Worm (Caenorhabditis elegans) whole organism, mixed stage, embryonic: ENCODE data around the gene chil-18.

Experiments used
- M03D4.4 ChIP-seq: sonication (generic microtip); optimal IDR thresholded peaks from 2 replicates; lab custom pipeline; 2017; ENCODE audit warnings: mild to moderate bottlenecking, missing genetic modification characterization, missing compliant biosample characterization
- bed-3 ChIP-seq: fragments of 200-800 bp; sonication (Bioruptor generic); optimal IDR thresholded peaks from 3 replicates; lab custom pipeline; 2018; ENCODE audit warnings: mild to moderate bottlenecking, missing genetic modification characterization, moderate library complexity, missing compliant biosample characterization
- blmp-1 ChIP-seq: fragments of 150-350 bp; optimal IDR thresholded peaks from 2 replicates; lab custom pipeline; 2014; ENCODE audit warnings: missing biosample characterization, missing genetic modification characterization
- ceh-39 ChIP-seq: fragments of 150-350 bp; optimal IDR thresholded peaks from 2 replicates; lab custom pipeline; 2014; ENCODE audit warnings: missing biosample characterization, missing genetic modification characterization
- ceh-43 ChIP-seq: fragments of 200-800 bp; sonication (Bioruptor generic); optimal IDR thresholded peaks from 2 replicates; lab custom pipeline; 2018; ENCODE audit warnings: mild to moderate bottlenecking, missing genetic modification characterization, moderate library complexity, missing compliant biosample characterization
- ceh-83 ChIP-seq: fragments of 200-800 bp; sonication (Bioruptor generic); optimal IDR thresholded peaks from 2 replicates; lab custom pipeline; 2018; ENCODE audit warnings: mild to moderate bottlenecking, missing genetic modification characterization, missing compliant biosample characterization
- ces-1 ChIP-seq: fragments of 150-350 bp; optimal IDR thresholded peaks from 2 replicates; lab custom pipeline; 2014; ENCODE audit warnings: missing biosample characterization, missing genetic modification reagents, missing genetic modification characterization
- cnd-1 ChIP-seq: fragments of 200-800 bp; sonication (Bioruptor generic); optimal IDR thresholded peaks from 2 replicates; lab custom pipeline; 2018; ENCODE audit warnings: mild to moderate bottlenecking, missing genetic modification characterization, missing compliant biosample characterization
- drap-1 ChIP-seq: fragments of 200-800 bp; sonication (Bioruptor generic); optimal IDR thresholded peaks from 3 replicates; lab custom pipeline; 2018; ENCODE audit warnings: mild to moderate bottlenecking, missing genetic modification characterization, missing compliant biosample characterization
- elt-1 ChIP-seq: sonication (generic microtip); optimal IDR thresholded peaks from 2 replicates; lab custom pipeline; 2017; ENCODE audit warnings: missing genetic modification characterization, mild to moderate bottlenecking, missing compliant biosample characterization, antibody characterized with exemption, moderate library complexity, borderline replicate concordance; ENCODE audit not compliant: insufficient read depth
- flh-1 ChIP-seq: fragments of 200-800 bp; sonication (Bioruptor generic); optimal IDR thresholded peaks from 2 replicates; lab custom pipeline; 2018; ENCODE audit warnings: mild to moderate bottlenecking, missing genetic modification characterization, moderate library complexity, missing compliant biosample characterization
- hlh-1 ChIP-seq: fragments of 150-350 bp; optimal IDR thresholded peaks from 2 replicates; lab custom pipeline; 2014; ENCODE audit warnings: missing biosample characterization, missing genetic modification reagents, missing genetic modification characterization
- lin-32 ChIP-seq: fragments of 200-800 bp; sonication (Bioruptor generic); optimal IDR thresholded peaks from 2 replicates; lab custom pipeline; 2018; ENCODE audit warnings: mild to moderate bottlenecking, missing genetic modification characterization, missing compliant biosample characterization
- lsy-2 ChIP-seq: fragments of 150-350 bp; optimal IDR thresholded peaks from 2 replicates; lab custom pipeline; 2014; ENCODE audit warnings: missing biosample characterization, missing genetic modification characterization
- mab-5 ChIP-seq: fragments of 150-350 bp; optimal IDR thresholded peaks from 2 replicates; lab custom pipeline; 2014; ENCODE audit warnings: missing biosample characterization, missing genetic modification characterization
- mep-1 ChIP-seq: fragments of 150-350 bp; optimal IDR thresholded peaks from 2 replicates; lab custom pipeline; 2017; ENCODE audit warnings: missing biosample characterization, missing genetic modification reagents, missing genetic modification characterization, inconsistent platforms
- mls-2 ChIP-seq: sonication (generic microtip); optimal IDR thresholded peaks from 2 replicates; lab custom pipeline; 2016; ENCODE audit warnings: mild to moderate bottlenecking, missing genetic modification characterization, moderate library complexity, missing compliant biosample characterization
- nhr-12 ChIP-seq: fragments of 150-350 bp; optimal IDR thresholded peaks from 2 replicates; lab custom pipeline; 2014; ENCODE audit warnings: missing biosample characterization, missing genetic modification characterization
- nhr-2 ChIP-seq: fragments of 150-350 bp; optimal IDR thresholded peaks from 2 replicates; lab custom pipeline; 2014; ENCODE audit warnings: missing biosample characterization, missing genetic modification characterization
- nhr-28 ChIP-seq: fragments of 150-350 bp; optimal IDR thresholded peaks from 2 replicates; lab custom pipeline; 2014; ENCODE audit warnings: missing biosample characterization, missing genetic modification characterization
- nhr-76 ChIP-seq: sonication (generic microtip); optimal IDR thresholded peaks from 2 replicates; lab custom pipeline; 2017; ENCODE audit warnings: missing biosample characterization, missing genetic modification characterization
- pha-4 ChIP-seq: fragments of 150-350 bp; optimal IDR thresholded peaks from 2 replicates; lab custom pipeline; 2018; ENCODE audit warnings: missing biosample characterization, missing genetic modification reagents, missing genetic modification characterization
- sem-2 ChIP-seq: fragments of 200-800 bp; sonication (Bioruptor generic); optimal IDR thresholded peaks from 2 replicates; lab custom pipeline; 2018; ENCODE audit warnings: mild to moderate bottlenecking, missing genetic modification characterization, missing compliant biosample characterization
- snpc-4 ChIP-seq: fragments of 150-350 bp; optimal IDR thresholded peaks from 2 replicates; lab custom pipeline; 2014; ENCODE audit warnings: missing biosample characterization, missing genetic modification characterization
- sptf-1 ChIP-seq: sonication (generic microtip); optimal IDR thresholded peaks from 2 replicates; lab custom pipeline; 2017; ENCODE audit warnings: mild to moderate bottlenecking, missing genetic modification characterization, moderate library complexity, missing compliant biosample characterization
- tbx-8 ChIP-seq: fragments of 200-800 bp; sonication (Bioruptor generic); optimal IDR thresholded peaks from 2 replicates; lab custom pipeline; 2018; ENCODE audit warnings: mild to moderate bottlenecking, missing genetic modification characterization, moderate library complexity, missing compliant biosample characterization
- unc-120 ChIP-seq: sonication (generic microtip); optimal IDR thresholded peaks from 2 replicates; lab custom pipeline; 2017; ENCODE audit warnings: missing genetic modification characterization, missing compliant biosample characterization; ENCODE audit not compliant: poor library complexity, severe bottlenecking
- unc-62 ChIP-seq: fragments of 150-350 bp; optimal IDR thresholded peaks from 2 replicates; lab custom pipeline; 2014; ENCODE audit warnings: missing biosample characterization, missing genetic modification reagents, missing genetic modification characterization
- zip-8 ChIP-seq: fragments of 150-350 bp; optimal IDR thresholded peaks from 2 replicates; lab custom pipeline; 2014; ENCODE audit warnings: missing biosample characterization, missing genetic modification characterization

chil-18 gene

ce11 chrII:9403087-9403486, 45.0 kb upstream of the chil-18 start, which contains the start of gene Y51B9A.6:
TSS of gene Y51B9A.6 (minus strand) at chrII:9403187.
- TF ChIP-seq nhr-76 (no peak), M03D4.4 (tag; lab: Kevin White, UChicago) (no peak), zip-8 (tag; lab: Kevin White, UChicago) (no peak), mls-2 (no peak), bed-3 (GFP tag; lab: Kevin White, UChicago) (no peak), ces-1 (no peak), unc-120 (no peak)

- TF ChIP-seq sem-2 (GFP tag; lab: Kevin White, UChicago): no peak
- no peak for TF ChIP-seq ceh-43 (GFP tag; lab: Kevin White, UChicago)
- no peak for TF ChIP-seq unc-62
- no peak for TF ChIP-seq lsy-2
- TF ChIP-seq unc-120: no peak
- no peak for TF ChIP-seq flh-1
- TF ChIP-seq snpc-4: no peak
- TF ChIP-seq cnd-1: no peak
- TF ChIP-seq nhr-2 (tag; lab: Kevin White, UChicago): no peak
- no peak for TF ChIP-seq pha-4 (tag; lab: Kevin White, UChicago)
- TF ChIP-seq bed-3 (GFP tag; lab: Kevin White, UChicago): no peak
- no peak for TF ChIP-seq elt-1 (tag; lab: Kevin White, UChicago)
- TF ChIP-seq ceh-39 (tag; lab: Kevin White, UChicago): no peak
- no peak for TF ChIP-seq ceh-83 (GFP tag; lab: Kevin White, UChicago)
- no peak for TF ChIP-seq nhr-12 (tag; lab: Kevin White, UChicago)
- no peak for TF ChIP-seq zip-8 (tag; lab: Kevin White, UChicago)
- TF ChIP-seq nhr-76: no peak
These were observed 44.2 kb upstream of the chil-18 start, which contains the start of gene Y51B9A.5 for ce11 chrII:9403846-9404245. TSS of gene Y51B9A.5 (plus strand) at chrII:9404146.

ce11 chrII:9407020-9407419, 41.0 kb upstream of the chil-18 start, which contains the start of gene mpz-6:
TSS of gene mpz-6 (minus strand) at chrII:9407120.
- TF ChIP-seq lsy-2 (no peak), lin-32 (GFP tag; lab: Kevin White, UChicago) (no peak), M03D4.4 (tag; lab: Kevin White, UChicago) (no peak), mab-5 (no peak)

ce11 chrII:9407469-9407868, 40.6 kb upstream of the chil-18 start, which contains the start of gene arrd-2:
TSS of gene arrd-2 (plus strand) at chrII:9407769.
- TF ChIP-seq tbx-8 (GFP tag; lab: Kevin White, UChicago) (no peak), nhr-28 (tag; lab: Kevin White, UChicago) (no peak), elt-1 (tag; lab: Kevin White, UChicago) (no peak), unc-120 (no peak), sptf-1 (tag; lab: Kevin White, UChicago) (no peak), snpc-4 (no peak), drap-1 (GFP tag; lab: Kevin White, UChicago) (no peak), ceh-43 (GFP tag; lab: Kevin White, UChicago) (no peak)

- TF ChIP-seq cnd-1 (no peak), sem-2 (GFP tag; lab: Kevin White, UChicago) (no peak), unc-120 (no peak), ceh-43 (GFP tag; lab: Kevin White, UChicago) (no peak), mab-5 (no peak), mls-2 (no peak), unc-62 (no peak)
These were observed 36.6 kb upstream of the chil-18 start, which contains the start of gene M176.9 for ce11 chrII:9411497-9411896. TSS of gene M176.9 (minus strand) at chrII:9411597.

ce11 chrII:9412086-9412608, 35.9 kb upstream of the chil-18 start, which contains the start of gene arrd-3:
TSS of gene arrd-3 (plus strand) at chrII:9412558.
- TF ChIP-seq blmp-1 (tag; lab: Kevin White, UChicago) (no peak), sptf-1 (tag; lab: Kevin White, UChicago) (no peak), elt-1 (tag; lab: Kevin White, UChicago) (no peak), mep-1 (tag; lab: Kevin White, UChicago) (no peak), snpc-4 (no peak), lin-32 (GFP tag; lab: Kevin White, UChicago) (no peak), zip-8 (tag; lab: Kevin White, UChicago) (no peak), ceh-43 (GFP tag; lab: Kevin White, UChicago) (no peak), unc-62 (no peak), mab-5 (no peak), mls-2 (no peak), pha-4 (tag; lab: Kevin White, UChicago) (no peak), ceh-39 (tag; lab: Kevin White, UChicago) (no peak), hlh-1 (tag; lab: Kevin White, UChicago) (no peak), tbx-8 (GFP tag; lab: Kevin White, UChicago) (no peak), unc-120 (no peak), M03D4.4 (tag; lab: Kevin White, UChicago) (no peak)
